Comparison of ENCODE assay signal across 1 fruit fly cellular context in the genomic region with DNA sequence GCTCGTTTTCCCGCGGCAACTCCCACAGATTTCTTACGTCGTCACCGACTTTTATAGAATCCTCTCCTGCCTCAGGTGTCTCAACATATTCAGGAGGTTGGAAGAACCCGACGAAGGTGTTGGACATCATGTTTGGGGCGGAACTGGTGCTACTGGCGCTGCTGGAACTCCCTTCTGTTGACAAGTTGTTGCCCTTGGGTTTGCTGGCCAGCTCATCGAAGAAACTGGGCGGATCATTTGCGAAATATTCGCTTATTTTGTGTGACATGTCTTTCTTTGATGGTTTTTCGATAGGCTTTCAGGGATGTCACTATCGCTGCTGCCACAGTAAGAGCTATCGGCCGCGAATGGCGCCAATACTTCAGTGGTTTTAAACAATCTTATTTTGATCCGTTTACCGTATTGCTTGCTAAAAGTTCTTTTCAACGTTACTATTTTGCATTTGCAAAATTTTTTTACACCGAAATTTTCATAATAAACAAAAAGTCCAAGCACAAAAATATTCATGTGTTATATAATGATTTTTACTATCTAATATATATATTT.
TF ChIP-seq lines count a peak whose summit lies in the region.

A gene (minus strand): TSS at position 303 of the 546 bp plus-strand sequence.

TF ChIP-seq in whole organism, embryonic, 481 proteins besides CTCF, POLR2A, EP300 and RAD21 (continued from another document and continues in another):
- TF ChIP-seq Lim3 (GFP tag; IDR thresholded peaks at IDR 0.05; lab: Robert Waterston, UW) = no peak
- no peak for TF ChIP-seq emc (GFP tag; optimal IDR thresholded peaks at IDR 0.05; lab: Kevin White, UChicago)
- TF ChIP-seq CG10959 (GFP tag; IDR thresholded peaks at IDR 0.05; lab: Robert Waterston, UW) = no peak
- TF ChIP-seq Dll (GFP tag; IDR thresholded peaks at IDR 0.05; lab: Robert Waterston, UW; ENCODE audit: partially characterized antibody) = peak; percentile 94
- TF ChIP-seq Dip2 (GFP tag; IDR thresholded peaks at IDR 0.05; lab: Robert Waterston, UW) = no peak
- no peak for TF ChIP-seq CG33213 (GFP tag; optimal IDR thresholded peaks at IDR 0.05; lab: Kevin White, UChicago)
- TF ChIP-seq HLHmδ (GFP tag; optimal IDR thresholded peaks at IDR 0.05; lab: Kevin White, UChicago) = no peak
- TF ChIP-seq CG6689 (GFP tag; IDR thresholded peaks at IDR 0.05; lab: Robert Waterston, UW) = no peak
- TF ChIP-seq CG15514 (GFP tag; optimal IDR thresholded peaks at IDR 0.05; lab: Kevin White, UChicago) = no peak
- peak; percentile 94 for TF ChIP-seq CG7963 (GFP tag; IDR thresholded peaks at IDR 0.05; lab: Robert Waterston, UW; ENCODE audit: partially characterized antibody)
- TF ChIP-seq lov (optimal IDR thresholded peaks at IDR 0.05; lab: Kevin White, UChicago) = no peak
- TF ChIP-seq lov (GFP tag; IDR thresholded peaks at IDR 0.05; lab: Robert Waterston, UW) = no peak
- TF ChIP-seq gcm2 (GFP tag; optimal IDR thresholded peaks at IDR 0.05; lab: Kevin White, UChicago) = no peak
- no peak for TF ChIP-seq cg (GFP tag; optimal IDR thresholded peaks at IDR 0.05; lab: Kevin White, UChicago)
- no peak for TF ChIP-seq CG17912 (GFP tag; optimal IDR thresholded peaks at IDR 0.05; lab: Kevin White, UChicago)
- no peak for TF ChIP-seq Max (GFP tag; optimal IDR thresholded peaks at IDR 0.05; lab: Kevin White, UChicago)
- no peak for TF ChIP-seq Stat92E (GFP tag; optimal IDR thresholded peaks at IDR 0.05; lab: Kevin White, UChicago)
- no peak for TF ChIP-seq CG6654 (GFP tag; optimal IDR thresholded peaks at IDR 0.05; lab: Kevin White, UChicago)
- no peak for TF ChIP-seq nmo (GFP tag; optimal IDR thresholded peaks at IDR 0.05; lab: Kevin White, UChicago)
- no peak for TF ChIP-seq gce (GFP tag; IDR thresholded peaks at IDR 0.05; lab: Robert Waterston, UW)
- TF ChIP-seq Oaz (GFP tag; IDR thresholded peaks at IDR 0.05; lab: Robert Waterston, UW) = no peak
- no peak for TF ChIP-seq CG6854 (GFP tag; optimal IDR thresholded peaks at IDR 0.05; lab: Kevin White, UChicago)
- no peak for TF ChIP-seq CG11723 (GFP tag; optimal IDR thresholded peaks at IDR 0.05; lab: Kevin White, UChicago)
- no peak for TF ChIP-seq h (optimal IDR thresholded peaks at IDR 0.05; lab: Kevin White, UChicago)
- TF ChIP-seq CG6765 (GFP tag; optimal IDR thresholded peaks at IDR 0.05; lab: Kevin White, UChicago) = no peak
- TF ChIP-seq pum (GFP tag; optimal IDR thresholded peaks at IDR 0.05; lab: Kevin White, UChicago) = no peak
- TF ChIP-seq knrl (GFP tag; IDR thresholded peaks at IDR 0.05; lab: Robert Waterston, UW; ENCODE audit: partially characterized antibody) = peak; percentile 93
- no peak for TF ChIP-seq Dek (tag; optimal IDR thresholded peaks at IDR 0.05; lab: Kevin White, UChicago)
- TF ChIP-seq CG2875 (GFP tag; optimal IDR thresholded peaks at IDR 0.05; lab: Kevin White, UChicago) = no peak
- TF ChIP-seq CG14710 (tag; optimal IDR thresholded peaks at IDR 0.05; lab: Kevin White, UChicago) = peak; percentile 39
- no peak for TF ChIP-seq gfzf (GFP tag; optimal IDR thresholded peaks at IDR 0.05; lab: Kevin White, UChicago)
- TF ChIP-seq CG5180 (GFP tag; optimal IDR thresholded peaks at IDR 0.05; lab: Kevin White, UChicago) = no peak
- TF ChIP-seq CG11247 (GFP tag; IDR thresholded peaks at IDR 0.05; lab: Robert Waterston, UW) = no peak
- no peak for TF ChIP-seq fru (optimal IDR thresholded peaks at IDR 0.05; lab: Kevin White, UChicago)
- TF ChIP-seq esg (GFP tag; conservative IDR thresholded peaks at IDR 0.05; lab: Robert Waterston, UW) = no peak
- no peak for TF ChIP-seq salm (tag; optimal IDR thresholded peaks at IDR 0.05; lab: Kevin White, UChicago)
- TF ChIP-seq z (GFP tag; IDR thresholded peaks at IDR 0.05; lab: Robert Waterston, UW) = no peak
- no peak for TF ChIP-seq CHES-1-like (GFP tag; optimal IDR thresholded peaks at IDR 0.05; lab: Kevin White, UChicago)
- TF ChIP-seq mam (GFP tag; optimal IDR thresholded peaks at IDR 0.05; lab: Kevin White, UChicago) = no peak
- no peak for TF ChIP-seq onecut (GFP tag; IDR thresholded peaks at IDR 0.05; lab: Robert Waterston, UW)
- TF ChIP-seq CG31365 (tag; optimal IDR thresholded peaks at IDR 0.05; lab: Kevin White, UChicago) = no peak
- TF ChIP-seq CG13775 (GFP tag; optimal IDR thresholded peaks at IDR 0.05; lab: Kevin White, UChicago) = no peak
- no peak for TF ChIP-seq CG9437 (GFP tag; optimal IDR thresholded peaks at IDR 0.05; lab: Kevin White, UChicago)
- no peak for TF ChIP-seq ewg (GFP tag; optimal IDR thresholded peaks at IDR 0.05; lab: Kevin White, UChicago)
- TF ChIP-seq yki (optimal IDR thresholded peaks at IDR 0.05; lab: Kevin White, UChicago) = no peak
- TF ChIP-seq lola (GFP tag; optimal IDR thresholded peaks at IDR 0.05; lab: Kevin White, UChicago) = no peak
- TF ChIP-seq peb (GFP tag; IDR thresholded peaks at IDR 0.05; lab: Robert Waterston, UW) = no peak
- TF ChIP-seq CG6175 (GFP tag; IDR thresholded peaks at IDR 0.05; lab: Robert Waterston, UW) = no peak
- no peak for TF ChIP-seq dm (GFP tag; optimal IDR thresholded peaks at IDR 0.05; lab: Kevin White, UChicago)
- TF ChIP-seq stwl (tag; optimal IDR thresholded peaks at IDR 0.05; lab: Kevin White, UChicago) = no peak
- no peak for TF ChIP-seq fd3F (GFP tag; optimal IDR thresholded peaks at IDR 0.05; lab: Kevin White, UChicago)
- no peak for TF ChIP-seq CG4820 (GFP tag; optimal IDR thresholded peaks at IDR 0.05; lab: Kevin White, UChicago)
- peak; percentile 95 for TF ChIP-seq MESR4 (GFP tag; optimal IDR thresholded peaks at IDR 0.05; lab: Kevin White, UChicago)
- TF ChIP-seq CG34376 (GFP tag; optimal IDR thresholded peaks at IDR 0.05; lab: Kevin White, UChicago) = no peak
- peak; percentile 33 for TF ChIP-seq CG4617 (GFP tag; optimal IDR thresholded peaks at IDR 0.05; lab: Kevin White, UChicago; ENCODE audit: borderline replicate concordance)
- no peak for TF ChIP-seq Oli (tag; optimal IDR thresholded peaks at IDR 0.05; lab: Kevin White, UChicago)
- no peak for TF ChIP-seq MTF-1 (GFP tag; optimal IDR thresholded peaks at IDR 0.05; lab: Kevin White, UChicago; ENCODE audit: borderline replicate concordance)
- no peak for TF ChIP-seq Nf-YB (GFP tag; optimal IDR thresholded peaks at IDR 0.05; lab: Kevin White, UChicago)
- TF ChIP-seq Hr3 (GFP tag; optimal IDR thresholded peaks at IDR 0.05; lab: Kevin White, UChicago) = no peak
- TF ChIP-seq Med (GFP tag; lab: Kevin White, UChicago) = peak; percentile 81
- TF ChIP-seq CG4424 (GFP tag; optimal IDR thresholded peaks at IDR 0.05; lab: Kevin White, UChicago) = no peak
- TF ChIP-seq CG10274 (GFP tag; optimal IDR thresholded peaks at IDR 0.05; lab: Kevin White, UChicago) = no peak
- TF ChIP-seq crp (GFP tag; optimal IDR thresholded peaks at IDR 0.05; lab: Kevin White, UChicago) = no peak
- TF ChIP-seq CG3838 (GFP tag; optimal IDR thresholded peaks at IDR 0.05; lab: Kevin White, UChicago) = no peak
- no peak for TF ChIP-seq slp2 (GFP tag; optimal IDR thresholded peaks at IDR 0.05; lab: Kevin White, UChicago)
- TF ChIP-seq Fer1 (GFP tag; optimal IDR thresholded peaks at IDR 0.05; lab: Kevin White, UChicago) = peak; percentile 13
- no peak for TF ChIP-seq CG12769 (tag; optimal IDR thresholded peaks at IDR 0.05; lab: Kevin White, UChicago)
- no peak for TF ChIP-seq CG16779 (GFP tag; IDR thresholded peaks at IDR 0.05; lab: Robert Waterston, UW)
- TF ChIP-seq Tbp (GFP tag; optimal IDR thresholded peaks at IDR 0.05; lab: Kevin White, UChicago) = no peak
- no peak for TF ChIP-seq nau (GFP tag; optimal IDR thresholded peaks at IDR 0.05; lab: Kevin White, UChicago)
- no peak for TF ChIP-seq dati (GFP tag; IDR thresholded peaks at IDR 0.05; lab: Robert Waterston, UW)
- TF ChIP-seq CG11695 (GFP tag; IDR thresholded peaks at IDR 0.05; lab: Robert Waterston, UW) = no peak
- TF ChIP-seq ab (GFP tag; optimal IDR thresholded peaks at IDR 0.05; lab: Kevin White, UChicago) = no peak
- TF ChIP-seq Mes4 (GFP tag; optimal IDR thresholded peaks at IDR 0.05; lab: Kevin White, UChicago) = no peak
- no peak for TF ChIP-seq gem (tag; optimal IDR thresholded peaks at IDR 0.05; lab: Kevin White, UChicago)
- TF ChIP-seq ci (GFP tag; IDR thresholded peaks at IDR 0.05; lab: Robert Waterston, UW) = 0 out of 3 replicates have a peak, but pooled peaks have one; percentile 16
- TF ChIP-seq lilli (GFP tag; optimal IDR thresholded peaks at IDR 0.05; lab: Kevin White, UChicago) = no peak
- no peak for TF ChIP-seq sug (tag; optimal IDR thresholded peaks at IDR 0.05; lab: Kevin White, UChicago)
- TF ChIP-seq Ptx1 (GFP tag; IDR thresholded peaks at IDR 0.05; lab: Robert Waterston, UW) = no peak
- TF ChIP-seq CG42726 (GFP tag; IDR thresholded peaks at IDR 0.05; lab: Robert Waterston, UW; ENCODE audit: partially characterized antibody) = peak; percentile 94
- peak; percentile 74 for TF ChIP-seq CG2129 (GFP tag; IDR thresholded peaks at IDR 0.05; lab: Robert Waterston, UW; ENCODE audit: partially characterized antibody)
- TF ChIP-seq fd64A (GFP tag; optimal IDR thresholded peaks at IDR 0.05; lab: Kevin White, UChicago) = no peak
- no peak for TF ChIP-seq CG9609 (GFP tag; optimal IDR thresholded peaks at IDR 0.05; lab: Kevin White, UChicago)
- TF ChIP-seq nom (GFP tag; optimal IDR thresholded peaks at IDR 0.05; lab: Kevin White, UChicago) = peak; percentile 8
- TF ChIP-seq CG4328 (GFP tag; optimal IDR thresholded peaks at IDR 0.05; lab: Kevin White, UChicago) = no peak
- no peak for TF ChIP-seq CG15696 (tag; optimal IDR thresholded peaks at IDR 0.05; lab: Kevin White, UChicago)
- TF ChIP-seq Lpt (GFP tag; optimal IDR thresholded peaks at IDR 0.05; lab: Kevin White, UChicago) = no peak
- TF ChIP-seq Gsc (GFP tag; IDR thresholded peaks at IDR 0.05; lab: Robert Waterston, UW) = no peak
- no peak for TF ChIP-seq NFAT (GFP tag; IDR thresholded peaks at IDR 0.05; lab: Robert Waterston, UW)
- no peak for TF ChIP-seq Spps (tag; optimal IDR thresholded peaks at IDR 0.05; lab: Kevin White, UChicago)
- no peak for TF ChIP-seq fd102C (GFP tag; optimal IDR thresholded peaks at IDR 0.05; lab: Kevin White, UChicago)
- TF ChIP-seq CG3995 (GFP tag; optimal IDR thresholded peaks at IDR 0.05; lab: Kevin White, UChicago) = no peak
- TF ChIP-seq gsb-n (tag; optimal IDR thresholded peaks at IDR 0.05; lab: Kevin White, UChicago) = no peak
- TF ChIP-seq CG8290 (GFP tag; optimal IDR thresholded peaks at IDR 0.05; lab: Kevin White, UChicago) = peak; percentile 24
- TF ChIP-seq CG8290 (tag; optimal IDR thresholded peaks at IDR 0.05; lab: Kevin White, UChicago) = no peak
- TF ChIP-seq Sry-β (GFP tag; optimal IDR thresholded peaks at IDR 0.05; lab: Kevin White, UChicago) = no peak
- TF ChIP-seq Vsx1 (GFP tag; optimal IDR thresholded peaks at IDR 0.05; lab: Kevin White, UChicago) = no peak
- TF ChIP-seq Myb (GFP tag; optimal IDR thresholded peaks at IDR 0.05; lab: Kevin White, UChicago) = no peak
- TF ChIP-seq wek (GFP tag; optimal IDR thresholded peaks at IDR 0.05; lab: Kevin White, UChicago) = no peak
- no peak for TF ChIP-seq CG12071 (GFP tag; optimal IDR thresholded peaks at IDR 0.05; lab: Kevin White, UChicago)
- no peak for TF ChIP-seq bab2 (GFP tag; optimal IDR thresholded peaks at IDR 0.05; lab: Kevin White, UChicago)
- TF ChIP-seq ranshi (GFP tag; IDR thresholded peaks at IDR 0.05; lab: Robert Waterston, UW) = no peak
- TF ChIP-seq caup (GFP tag; optimal IDR thresholded peaks at IDR 0.05; lab: Kevin White, UChicago; ENCODE audit: severe bottlenecking) = no peak
- TF ChIP-seq YL-1 (GFP tag; optimal IDR thresholded peaks at IDR 0.05; lab: Kevin White, UChicago) = peak; percentile 10
- no peak for TF ChIP-seq CG11560 (tag; IDR thresholded peaks at IDR 0.05; lab: Robert Waterston, UW)
- peak; percentile 95 for TF ChIP-seq Scr (GFP tag; IDR thresholded peaks at IDR 0.05; lab: Robert Waterston, UW; ENCODE audit: partially characterized antibody)
- no peak for TF ChIP-seq Mad (GFP tag; optimal IDR thresholded peaks at IDR 0.05; lab: Kevin White, UChicago)
- peak; percentile 97 for TF ChIP-seq Bgb (GFP tag; IDR thresholded peaks at IDR 0.05; lab: Robert Waterston, UW; ENCODE audit: partially characterized antibody)
- TF ChIP-seq inv (GFP tag; IDR thresholded peaks at IDR 0.05; lab: Robert Waterston, UW; ENCODE audit: partially characterized antibody) = peak; percentile 90
- no peak for TF ChIP-seq CG8924 (tag; optimal IDR thresholded peaks at IDR 0.05; lab: Kevin White, UChicago)
- TF ChIP-seq zfh1 (GFP tag; IDR thresholded peaks at IDR 0.05; lab: Robert Waterston, UW) = no peak
- TF ChIP-seq CG6813 (GFP tag; optimal IDR thresholded peaks at IDR 0.05; lab: Kevin White, UChicago) = no peak
- no peak for TF ChIP-seq Hsf (GFP tag; optimal IDR thresholded peaks at IDR 0.05; lab: Kevin White, UChicago)
- no peak for TF ChIP-seq insv (GFP tag; optimal IDR thresholded peaks at IDR 0.05; lab: Kevin White, UChicago)
- TF ChIP-seq Abd-B (GFP tag; optimal IDR thresholded peaks at IDR 0.05; lab: Kevin White, UChicago) = no peak
- TF ChIP-seq ERR (GFP tag; optimal IDR thresholded peaks at IDR 0.05; lab: Kevin White, UChicago) = no peak
- TF ChIP-seq CG18011 (GFP tag; optimal IDR thresholded peaks at IDR 0.05; lab: Kevin White, UChicago) = no peak
- no peak for TF ChIP-seq B-H2 (GFP tag; optimal IDR thresholded peaks at IDR 0.05; lab: Kevin White, UChicago)
- no peak for TF ChIP-seq CG30020 (tag; optimal IDR thresholded peaks at IDR 0.05; lab: Kevin White, UChicago)
- TF ChIP-seq tgo (GFP tag; IDR thresholded peaks at IDR 0.05; lab: Robert Waterston, UW) = no peak
- TF ChIP-seq unpg (GFP tag; optimal IDR thresholded peaks at IDR 0.05; lab: Kevin White, UChicago) = no peak
- TF ChIP-seq C15 (GFP tag; IDR thresholded peaks at IDR 0.05; lab: Robert Waterston, UW) = no peak
- no peak for TF ChIP-seq disco-r (GFP tag; optimal IDR thresholded peaks at IDR 0.05; lab: Kevin White, UChicago)
- TF ChIP-seq CG33557 (GFP tag; optimal IDR thresholded peaks at IDR 0.05; lab: Kevin White, UChicago) = no peak
- TF ChIP-seq sd (tag; optimal IDR thresholded peaks at IDR 0.05; lab: Kevin White, UChicago) = no peak
- no peak for TF ChIP-seq CkIIα-i1 (GFP tag; IDR thresholded peaks at IDR 0.05; lab: Robert Waterston, UW)
- TF ChIP-seq maf-S (GFP tag; optimal IDR thresholded peaks at IDR 0.05; lab: Kevin White, UChicago) = no peak
- TF ChIP-seq otp (GFP tag; IDR thresholded peaks at IDR 0.05; lab: Robert Waterston, UW) = no peak
- TF ChIP-seq Poxn (GFP tag; IDR thresholded peaks at IDR 0.05; lab: Robert Waterston, UW) = no peak
- TF ChIP-seq Xrp1 (GFP tag; IDR thresholded peaks at IDR 0.05; lab: Robert Waterston, UW) = no peak
- peak; percentile 88 for TF ChIP-seq sna (GFP tag; IDR thresholded peaks at IDR 0.05; lab: Robert Waterston, UW; ENCODE audit: partially characterized antibody)
- no peak for TF ChIP-seq tx (GFP tag; optimal IDR thresholded peaks at IDR 0.05; lab: Kevin White, UChicago)
